Worm (Caenorhabditis elegans): ENCODE results near the gene adh-1.
A peak's percentile ranks its signal among the peaks of the same experiment; 100 is the strongest.

adh-1 gene

DNA sequence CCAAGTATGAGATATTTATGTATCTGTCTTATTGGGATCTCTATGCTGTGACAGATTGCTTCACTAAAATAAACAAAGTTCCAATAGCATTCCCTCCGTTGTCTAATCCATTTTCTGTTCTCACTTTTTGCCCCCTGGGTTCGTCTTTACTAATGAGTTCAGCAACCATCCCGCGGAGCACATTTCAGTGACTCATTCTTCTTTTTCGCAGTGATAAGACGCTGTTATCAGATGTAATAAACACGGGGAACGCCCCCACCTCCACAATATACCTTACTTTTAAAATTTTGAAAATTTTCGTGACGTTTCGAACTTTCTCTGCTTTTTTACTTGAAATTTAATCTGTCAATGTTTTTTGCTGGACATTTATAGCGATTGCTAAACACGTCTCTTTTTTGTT, 12.1 kb downstream of the adh-1 start:
- peak; percentile 78 for TF ChIP-seq fos-1 (tag; optimal IDR thresholded peaks at IDR 0.05)
- TF ChIP-seq sma-9 (GFP tag; optimal IDR thresholded peaks at IDR 0.05) = peak; percentile 61
- TF ChIP-seq sma-9 (tag; optimal IDR thresholded peaks at IDR 0.05) = no peak
- TF ChIP-seq zag-1 (tag; optimal IDR thresholded peaks at IDR 0.05) = no peak

DNA sequence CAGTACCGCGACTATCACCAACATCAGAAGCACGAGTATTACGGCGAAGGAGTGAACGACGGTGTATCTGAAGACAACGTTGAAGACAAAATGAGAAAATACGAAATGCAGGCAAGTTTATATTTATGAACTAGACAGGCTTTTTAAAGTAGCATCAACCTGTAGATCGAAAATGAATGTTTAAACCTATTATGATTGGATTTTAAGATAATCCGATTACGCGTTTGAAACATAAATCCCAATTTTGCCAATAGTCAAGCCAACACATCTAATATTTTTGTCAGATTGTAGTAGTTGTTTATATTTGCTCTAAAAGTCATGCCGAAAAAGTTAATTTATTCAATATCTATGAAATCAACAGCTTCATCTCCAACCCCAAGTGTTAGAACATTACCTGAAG, 13.2 kb downstream of the adh-1 start:
- no peak for TF ChIP-seq gmeb-1 (tag; optimal IDR thresholded peaks at IDR 0.05)
- no peak for TF ChIP-seq C34F6.9 (tag; optimal IDR thresholded peaks at IDR 0.05)

DNA sequence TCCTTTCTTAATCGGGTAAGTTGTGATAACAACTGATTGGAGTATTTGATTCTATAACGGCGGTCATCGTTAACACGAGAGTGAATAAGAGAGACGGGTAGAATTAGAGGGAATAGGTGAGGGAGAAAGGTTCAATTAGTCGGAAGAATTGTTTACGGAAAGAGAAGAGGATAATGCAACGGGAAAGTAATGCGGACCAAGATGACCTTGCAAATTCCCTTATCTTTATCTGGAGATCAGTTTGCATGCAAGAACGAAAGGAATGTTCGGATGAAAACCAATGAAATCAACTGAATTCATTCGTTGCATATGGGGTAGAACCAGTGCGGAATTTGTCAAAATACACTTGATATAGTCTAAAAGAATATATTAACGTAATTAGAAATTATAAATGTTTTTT, 14.1 kb downstream of the adh-1 start:
- no peak for TF ChIP-seq ceh-16 (tag; optimal IDR thresholded peaks at IDR 0.05)

DNA sequence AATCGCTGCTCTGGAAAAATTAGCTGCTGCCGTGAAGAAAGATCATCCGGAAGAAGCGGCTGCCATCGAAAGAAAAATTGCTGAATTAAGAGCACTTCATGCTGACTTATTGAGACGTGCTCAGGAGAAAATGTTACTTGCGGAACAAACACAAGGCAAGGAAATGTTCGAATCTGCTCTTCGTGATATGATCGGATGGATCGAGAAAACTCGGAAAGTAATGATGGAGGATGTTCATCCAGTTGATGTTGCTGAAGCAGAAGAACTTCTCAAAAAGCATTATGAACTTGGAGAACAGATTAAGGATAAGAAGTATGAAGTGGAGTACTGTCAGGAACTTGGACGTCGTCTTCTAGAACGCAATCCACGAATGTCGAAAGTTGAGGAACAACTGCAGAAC, 17.9 kb downstream of the adh-1 start:
- no peak for TF ChIP-seq nhr-12 (tag; optimal IDR thresholded peaks at IDR 0.05)
- TF ChIP-seq nhr-25 (tag; optimal IDR thresholded peaks at IDR 0.05) = no peak
- TF ChIP-seq ama-1 (optimal IDR thresholded peaks at IDR 0.05) = no peak

DNA sequence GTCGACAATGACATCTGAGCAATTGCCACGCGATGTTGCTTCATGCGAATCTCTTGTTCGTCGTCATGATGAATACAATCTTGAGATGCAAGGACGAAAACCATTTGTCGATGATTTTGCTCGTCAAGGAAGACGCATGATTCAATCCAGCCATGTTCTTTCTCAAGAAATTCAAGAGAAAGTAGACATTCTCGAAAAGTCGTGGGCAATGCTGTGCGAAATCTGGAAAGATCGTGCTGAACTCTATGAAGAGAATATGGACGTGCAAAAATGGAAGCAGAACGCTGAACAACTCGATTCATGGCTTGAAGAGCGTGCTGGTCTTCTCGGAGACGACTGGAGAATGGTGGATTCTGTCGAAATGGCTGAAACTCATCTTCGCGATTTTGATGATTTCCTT, 25.2 kb downstream of the adh-1 start:
- TF ChIP-seq lsy-2 (tag; optimal IDR thresholded peaks at IDR 0.05) (no peak), nhr-6 (tag; optimal IDR thresholded peaks at IDR 0.05) (no peak), lin-13 (GFP tag; optimal IDR thresholded peaks at IDR 0.05) (no peak), ama-1 (optimal IDR thresholded peaks at IDR 0.05) (no peak), egl-27 (tag; optimal IDR thresholded peaks at IDR 0.05) (no peak), unc-62 (GFP tag; optimal IDR thresholded peaks at IDR 0.05) (no peak), dmd-4 (tag; optimal IDR thresholded peaks at IDR 0.05) (no peak), lin-11 (tag; optimal IDR thresholded peaks at IDR 0.05) (no peak), nhr-237 (tag; optimal IDR thresholded peaks at IDR 0.05) (no peak), lin-39 (tag; optimal IDR thresholded peaks at IDR 0.05) (no peak), nhr-12 (tag; optimal IDR thresholded peaks at IDR 0.05) (no peak), skn-1 (tag; optimal IDR thresholded peaks at IDR 0.05) (no peak)

DNA sequence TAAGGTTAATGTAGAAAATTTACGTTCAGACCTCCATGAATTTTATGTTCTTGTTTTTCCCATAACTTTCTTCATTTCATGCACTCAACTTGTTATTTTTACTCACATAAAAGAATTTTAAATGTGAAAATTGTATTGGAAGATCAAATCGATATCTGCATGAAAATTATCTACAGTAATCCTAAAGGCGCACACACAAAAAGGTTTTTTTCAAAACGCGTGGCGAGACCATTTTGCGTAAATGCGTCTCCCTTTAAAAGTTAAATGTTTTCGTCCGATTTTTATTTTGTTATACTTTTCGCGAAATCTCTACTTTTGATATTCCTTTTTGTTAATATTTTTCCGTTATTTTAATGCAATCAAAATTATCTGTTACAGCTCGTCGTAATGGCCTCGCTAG, 29.1 kb downstream of the adh-1 start, which contains the start of gene R31.2:
TSS of gene R31.2 (plus strand) at position 388 of the 400 bp plus-strand sequence.
- TF ChIP-seq nhr-25 (tag; optimal IDR thresholded peaks at IDR 0.05) = no peak

DNA sequence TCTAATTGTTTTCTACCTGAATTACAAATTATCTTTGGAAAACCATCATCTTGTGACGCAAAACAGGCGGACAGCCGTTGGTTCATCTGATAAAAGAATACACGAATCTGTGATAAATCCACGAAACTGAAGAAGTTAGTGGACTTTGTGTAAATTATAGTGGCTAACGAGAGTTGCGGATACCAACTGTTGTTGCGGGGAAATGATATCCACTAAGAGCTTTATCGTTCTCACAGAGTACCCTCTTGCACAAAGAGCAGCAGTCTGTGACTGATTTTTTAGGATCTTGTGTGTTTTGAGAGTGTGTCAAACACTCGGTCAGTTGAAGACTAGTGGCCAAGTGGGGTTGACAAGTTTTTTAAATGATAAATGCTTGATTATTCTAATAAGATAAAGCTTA, 31.6 kb downstream of the adh-1 start:
- TF ChIP-seq lin-11 (tag; optimal IDR thresholded peaks at IDR 0.05) (no peak), alr-1 (tag; optimal IDR thresholded peaks at IDR 0.05) (no peak), nhr-129 (tag; optimal IDR thresholded peaks at IDR 0.05) (peak; percentile 11), unc-62 (GFP tag; optimal IDR thresholded peaks at IDR 0.05) (no peak), nhr-77 (tag; optimal IDR thresholded peaks at IDR 0.05) (no peak)

DNA sequence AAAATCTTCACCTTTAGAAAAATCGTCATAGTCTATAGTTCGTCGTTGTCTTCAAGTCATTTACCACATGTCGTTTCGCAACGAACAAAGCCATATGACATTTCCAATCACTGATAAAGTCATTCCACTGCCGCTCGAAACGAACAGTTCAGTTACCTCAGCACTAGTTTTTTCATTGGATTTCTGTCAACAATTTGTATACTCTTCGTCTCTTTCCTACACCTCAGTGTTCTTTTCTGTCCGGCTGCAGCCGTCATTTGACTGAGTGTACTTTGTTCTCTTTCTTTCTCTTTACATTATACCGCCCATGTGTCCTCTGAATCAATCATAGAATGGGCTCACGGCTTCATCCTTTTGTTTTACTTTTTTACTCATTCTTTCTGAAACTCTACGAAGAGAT, 33.2 kb downstream of the adh-1 start:
- TF ChIP-seq F13H6.1 (tag; optimal IDR thresholded peaks at IDR 0.05) = peak; percentile 49
- TF ChIP-seq nhr-23 (tag; optimal IDR thresholded peaks at IDR 0.05) = no peak
- TF ChIP-seq peb-1 (tag; optimal IDR thresholded peaks at IDR 0.05) = no peak
- TF ChIP-seq nhr-11 (tag; optimal IDR thresholded peaks at IDR 0.05) = no peak
- TF ChIP-seq ZK546.5 (tag; optimal IDR thresholded peaks at IDR 0.05) = no peak
- TF ChIP-seq blmp-1 (tag; optimal IDR thresholded peaks at IDR 0.05; ENCODE audit: insufficient read depth) = no peak
- TF ChIP-seq ztf-1 (GFP tag; conservative IDR thresholded peaks at IDR 0.05) = no peak
- TF ChIP-seq lin-11 (tag; optimal IDR thresholded peaks at IDR 0.05) = no peak
- TF ChIP-seq lsy-2 (tag; optimal IDR thresholded peaks at IDR 0.05) = peak in 1 of 2 experiments; percentile 41
- no peak for TF ChIP-seq ama-1 (optimal IDR thresholded peaks at IDR 0.05)
- no peak for TF ChIP-seq unc-39 (tag; optimal IDR thresholded peaks at IDR 0.05)
- no peak for TF ChIP-seq nhr-6 (tag; optimal IDR thresholded peaks at IDR 0.05)
- TF ChIP-seq ceh-82 (tag; optimal IDR thresholded peaks at IDR 0.05) = no peak
- TF ChIP-seq lin-13 (GFP tag; optimal IDR thresholded peaks at IDR 0.05) = no peak
- no peak for TF ChIP-seq dmd-4 (tag; optimal IDR thresholded peaks at IDR 0.05)
- no peak for TF ChIP-seq nhr-77 (tag; optimal IDR thresholded peaks at IDR 0.05)
- no peak for TF ChIP-seq lin-39 (tag; optimal IDR thresholded peaks at IDR 0.05)
- no peak for TF ChIP-seq elt-1 (tag; optimal IDR thresholded peaks at IDR 0.05)
- no peak for TF ChIP-seq R02D3.7 (tag; optimal IDR thresholded peaks at IDR 0.05)
- TF ChIP-seq nhr-25 (tag; optimal IDR thresholded peaks at IDR 0.05) = peak; percentile 33
- TF ChIP-seq elt-3 (tag; optimal IDR thresholded peaks at IDR 0.05) = no peak
- TF ChIP-seq unc-62 (GFP tag; optimal IDR thresholded peaks at IDR 0.05) = no peak
- TF ChIP-seq sma-3 (GFP tag; optimal IDR thresholded peaks at IDR 0.05) = peak; percentile 38
- TF ChIP-seq sem-4 (tag; optimal IDR thresholded peaks at IDR 0.05) = peak; percentile 29
- TF ChIP-seq nhr-10 (tag; optimal IDR thresholded peaks at IDR 0.05) = no peak
- TF ChIP-seq nhr-12 (tag; optimal IDR thresholded peaks at IDR 0.05) = no peak
- peak; percentile 25 for TF ChIP-seq Y55F3AM.14 (GFP tag; optimal IDR thresholded peaks at IDR 0.05)
- no peak for TF ChIP-seq zag-1 (tag; optimal IDR thresholded peaks at IDR 0.05)
- TF ChIP-seq nhr-237 (tag; optimal IDR thresholded peaks at IDR 0.05) = no peak
- TF ChIP-seq unc-55 (GFP tag; optimal IDR thresholded peaks at IDR 0.05) = peak; percentile 81

All from whole organism, L2 larva.